Worm (Caenorhabditis elegans) whole organism, mixed stage, embryonic: ENCODE measurements around the gene C07E3.10.

ENCODE experiments used
- pha-4 ChIP-seq: fragments of 150-350 bp; optimal IDR thresholded peaks from 2 replicates; lab custom pipeline; 2018; ENCODE audit warnings: missing biosample characterization, missing genetic modification reagents, missing genetic modification characterization
- snpc-4 ChIP-seq: fragments of 150-350 bp; optimal IDR thresholded peaks from 2 replicates; lab custom pipeline; 2014; ENCODE audit warnings: missing biosample characterization, missing genetic modification characterization

ce11 chrII:10345012-10345411 is 1.2 kb upstream of the C07E3.10 start, which contains the start of gene pro-2:
- no peak for TF ChIP-seq snpc-4 (tag; lab: Kevin White, UChicago)
- TF ChIP-seq pha-4 (tag; lab: Kevin White, UChicago), result no peak
